Fruit fly (Drosophila melanogaster): ENCODE data around the gene JMJD4.

DNA sequence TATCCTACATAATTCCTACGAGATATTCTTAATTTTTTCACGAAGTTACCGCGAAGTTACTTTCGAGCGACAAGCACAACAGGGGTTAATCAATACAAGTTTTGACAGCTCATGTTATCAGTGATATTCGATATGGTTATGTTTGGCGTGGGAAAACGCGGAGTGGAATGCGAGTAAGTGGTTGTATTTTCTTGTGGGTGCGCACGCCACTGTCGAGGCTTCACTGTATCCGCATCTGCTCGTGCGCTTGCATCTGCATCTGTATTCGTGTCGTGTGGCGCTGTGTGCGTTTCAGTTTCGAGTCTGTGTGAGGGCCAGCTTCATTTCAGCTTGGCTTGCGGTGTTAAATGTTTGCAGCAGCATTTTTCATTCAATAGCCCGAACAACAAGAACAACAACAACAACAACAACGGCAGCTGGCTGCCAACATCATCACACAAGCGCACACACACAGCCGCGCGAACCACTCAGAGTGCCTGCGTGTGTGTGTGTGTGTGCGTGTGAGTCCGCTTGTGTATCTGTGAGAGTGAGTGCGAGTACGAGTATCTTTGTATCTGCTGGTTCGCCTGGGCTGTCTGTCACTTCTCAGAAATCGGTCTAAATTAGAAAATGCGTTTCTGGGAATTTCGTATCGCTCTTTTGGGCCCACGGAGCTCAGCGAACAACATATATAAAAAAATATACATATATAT, 7.8 kb downstream of the JMJD4 start:
- TF ChIP-seq cic (GFP tag; optimal IDR thresholded peaks at IDR 0.05): peak; percentile 90
- no peak for TF ChIP-seq CG12768 (GFP tag; optimal IDR thresholded peaks at IDR 0.05)
- TF ChIP-seq Mnt (GFP tag; optimal IDR thresholded peaks at IDR 0.05): no peak
- no peak for TF ChIP-seq CG33017 (tag; optimal IDR thresholded peaks at IDR 0.05)
- TF ChIP-seq CG11617 (GFP tag; optimal IDR thresholded peaks at IDR 0.05): no peak
- no peak for TF ChIP-seq CG1620 (GFP tag; optimal IDR thresholded peaks at IDR 0.05)
- TF ChIP-seq kay (GFP tag; ENCODE audit: borderline replicate concordance): no peak
